Worm (Caenorhabditis elegans) whole organism, L1 larva: ENCODE results near the gene ddp-1.

Source experiments
- alr-1 ChIP-seq: fragments of 200-800 bp; sonication (Bioruptor generic); optimal IDR thresholded peaks from 2 replicates; lab custom pipeline; 2018; ENCODE audit warnings: borderline replicate concordance, mild to moderate bottlenecking, missing genetic modification characterization, missing compliant biosample characterization
- ama-1 ChIP-seq: fragments of 150-350 bp; optimal IDR thresholded peaks from 2 replicates; lab custom pipeline; 2014
- blmp-1 ChIP-seq: fragments of 150-350 bp; optimal IDR thresholded peaks from 2 replicates; lab custom pipeline; 2014; ENCODE audit warnings: missing biosample characterization, missing genetic modification characterization
- ceh-8 ChIP-seq: fragments of 200-800 bp; sonication (Bioruptor generic); optimal IDR thresholded peaks from 2 replicates; lab custom pipeline; 2018; ENCODE audit warnings: mild to moderate bottlenecking, missing genetic modification characterization, moderate library complexity, missing compliant biosample characterization
- ceh-82 ChIP-seq, 3 experiments: fragments of 150-350 bp in 1 of 3; sonication (generic microtip) in 2 of 3; optimal IDR thresholded peaks; 2 replicates each; lab custom pipeline; 2014 to 2017; ENCODE audit warnings: missing biosample characterization in 3 of 3, missing genetic modification characterization in 3 of 3
- dsc-1 ChIP-seq: sonication (generic microtip); optimal IDR thresholded peaks from 2 replicates; lab custom pipeline; 2016; ENCODE audit warnings: mild to moderate bottlenecking, missing genetic modification characterization, missing compliant biosample characterization
- egl-13 ChIP-seq: sonication (generic microtip); optimal IDR thresholded peaks from 2 replicates; lab custom pipeline; 2016; ENCODE audit warnings: missing genotype, missing genetic modification reagents, missing genetic modification characterization, missing compliant biosample characterization
- egl-27 ChIP-seq, 2 experiments: fragments of 150-350 bp in 1 of 2; sonication (generic microtip); optimal IDR thresholded peaks; 3 replicates each; lab custom pipeline; 2017 to 2018; ENCODE audit warnings: missing biosample characterization in 2 of 2, missing genetic modification characterization in 2 of 2, missing genetic modification reagents in 2 of 2
- ets-5 ChIP-seq: fragments of 200-800 bp; sonication (Bioruptor generic); IDR thresholded peaks from 2 replicates; pipeline ENCODE4 v1.3.6; 2022; ENCODE audit warnings: missing genetic modification characterization, missing compliant biosample characterization
- fkh-10 ChIP-seq: sonication (generic microtip); optimal IDR thresholded peaks from 2 replicates; lab custom pipeline; 2017; ENCODE audit warnings: missing biosample characterization, missing genetic modification reagents, missing genetic modification characterization
- fkh-4 ChIP-seq: sonication (generic microtip); optimal IDR thresholded peaks from 2 replicates; lab custom pipeline; 2016; ENCODE audit warnings: missing compliant biosample characterization, missing genetic modification characterization, borderline replicate concordance
- fkh-8 ChIP-seq: sonication (generic microtip); optimal IDR thresholded peaks from 2 replicates; lab custom pipeline; 2016; ENCODE audit warnings: mild to moderate bottlenecking, missing genetic modification characterization, missing compliant biosample characterization
- hlh-17 ChIP-seq: fragments of 200-800 bp; sonication (Bioruptor generic); optimal IDR thresholded peaks from 2 replicates; lab custom pipeline; 2018; ENCODE audit warnings: missing genetic modification characterization, mild to moderate bottlenecking, missing compliant biosample characterization, moderate library complexity, borderline replicate concordance
- hpl-2 ChIP-seq: fragments of 150-350 bp; optimal IDR thresholded peaks from 2 replicates; lab custom pipeline; 2014; ENCODE audit warnings: missing biosample characterization, missing genetic modification reagents, missing genetic modification characterization
- lin-13 ChIP-seq: fragments of 150-350 bp; optimal IDR thresholded peaks from 2 replicates; lab custom pipeline; 2014; ENCODE audit warnings: missing biosample characterization, missing genetic modification reagents, missing genetic modification characterization
- lin-14 ChIP-seq: fragments of 200-800 bp; sonication (Bioruptor generic); optimal IDR thresholded peaks from 2 replicates; lab custom pipeline; 2018; ENCODE audit warnings: mild to moderate bottlenecking, missing genetic modification characterization, moderate library complexity, missing compliant biosample characterization
- lin-35 ChIP-seq, 2 experiments: fragments of 150-350 bp; optimal IDR thresholded peaks; 2 replicates each; lab custom pipeline; 2014; ENCODE audit warnings: missing biosample characterization in 2 of 2, missing genetic modification characterization in 2 of 2, missing genetic modification reagents in 2 of 2
- lin-39 ChIP-seq: fragments of 150-350 bp; optimal IDR thresholded peaks from 2 replicates; lab custom pipeline; 2014; ENCODE audit warnings: missing biosample characterization, missing genetic modification reagents, missing genetic modification characterization
- lsy-2 ChIP-seq, 2 experiments: fragments of 150-350 bp; optimal IDR thresholded peaks; 2 replicates each; lab custom pipeline; 2014; ENCODE audit warnings: missing biosample characterization in 2 of 2, missing genetic modification characterization in 2 of 2
- mdl-1 ChIP-seq, 2 experiments: fragments of 150-350 bp; optimal IDR thresholded peaks; 2 replicates each; lab custom pipeline; 2014 to 2017; ENCODE audit warnings: missing biosample characterization in 2 of 2, missing genetic modification characterization in 2 of 2, inconsistent platforms in 1 of 2
- mef-2 ChIP-seq: fragments of 150-350 bp; optimal IDR thresholded peaks from 2 replicates; lab custom pipeline; 2014; ENCODE audit warnings: missing biosample characterization, missing genetic modification characterization
- nhr-12 ChIP-seq: sonication (generic microtip); optimal IDR thresholded peaks from 2 replicates; lab custom pipeline; 2017; ENCODE audit warnings: missing biosample characterization, missing genetic modification characterization
- nhr-19 ChIP-seq: fragments of 200-800 bp; sonication (Bioruptor generic); conservative IDR thresholded peaks from 2 replicates; pipeline ENCODE4 v1.3.6; 2022; ENCODE audit warnings: missing genetic modification characterization, missing compliant biosample characterization
- nhr-237 ChIP-seq: fragments of 150-350 bp; optimal IDR thresholded peaks from 2 replicates; lab custom pipeline; 2014; ENCODE audit warnings: missing biosample characterization, missing genetic modification characterization
- nhr-85 ChIP-seq: sonication (generic microtip); peaks from one replicate; lab custom pipeline; 2016; ENCODE audit warnings: missing genetic modification characterization, inconsistent platforms, missing compliant biosample characterization
- pax-3 ChIP-seq: fragments of 200-800 bp; sonication (Bioruptor generic); optimal IDR thresholded peaks from 2 replicates; lab custom pipeline; 2018; ENCODE audit warnings: mild to moderate bottlenecking, missing genetic modification characterization, moderate library complexity, missing compliant biosample characterization
- snpc-4 ChIP-seq: fragments of 150-350 bp; optimal IDR thresholded peaks from 2 replicates; lab custom pipeline; 2014; ENCODE audit warnings: missing biosample characterization, missing genetic modification characterization
- snu-23 ChIP-seq: sonication (generic microtip); optimal IDR thresholded peaks from 2 replicates; lab custom pipeline; 2016; ENCODE audit warnings: missing genetic modification characterization, missing compliant biosample characterization
- tlp-1 ChIP-seq: fragments of 150-350 bp; optimal IDR thresholded peaks from 2 replicates; lab custom pipeline; 2014; ENCODE audit warnings: missing biosample characterization, missing genetic modification characterization
- unc-130 ChIP-seq: fragments of 150-350 bp; optimal IDR thresholded peaks from 2 replicates; lab custom pipeline; 2017; ENCODE audit warnings: missing biosample characterization, missing genetic modification characterization, inconsistent platforms
- unc-30 ChIP-seq: sonication (generic microtip); optimal IDR thresholded peaks from 2 replicates; lab custom pipeline; 2017; ENCODE audit warnings: missing biosample characterization, missing genetic modification characterization
- unc-62 ChIP-seq: fragments of 150-350 bp; optimal IDR thresholded peaks from 2 replicates; lab custom pipeline; 2014; ENCODE audit warnings: missing biosample characterization, missing genetic modification reagents, missing genetic modification characterization
- unc-86 ChIP-seq: sonication (generic microtip); optimal IDR thresholded peaks from 2 replicates; lab custom pipeline; 2016; ENCODE audit warnings: missing genetic modification characterization, missing compliant biosample characterization
- unc-98 ChIP-seq: fragments of 200-800 bp; sonication (Bioruptor generic); IDR thresholded peaks from 2 replicates; pipeline ENCODE4 v1.3.6; 2022; ENCODE audit warnings: missing genetic modification characterization, missing compliant biosample characterization
- xbp-1 ChIP-seq: sonication (generic microtip); optimal IDR thresholded peaks from 2 replicates; lab custom pipeline; 2016; ENCODE audit warnings: missing genetic modification characterization, missing compliant biosample characterization
- zag-1 ChIP-seq: fragments of 150-350 bp; optimal IDR thresholded peaks from 2 replicates; lab custom pipeline; 2014; ENCODE audit warnings: missing biosample characterization, missing genetic modification characterization
- ztf-11 ChIP-seq, 2 experiments: sonication (generic microtip); optimal IDR thresholded peaks; 2 replicates each; lab custom pipeline; 2016 to 2017; ENCODE audit warnings: missing genetic modification characterization in 2 of 2, missing biosample characterization in 1 of 2, missing compliant biosample characterization in 1 of 2

ddp-1 gene

ce11 chrIII:1886914-1887313, 27.2 kb downstream of the ddp-1 start:
- no peak for TF ChIP-seq xbp-1 (tag; lab: Kevin White, UChicago)
- no peak for TF ChIP-seq lin-14 (GFP tag; lab: Kevin White, UChicago)
- no peak for TF ChIP-seq unc-130 (tag; lab: Kevin White, UChicago)

- TF ChIP-seq fkh-4 (tag; lab: Kevin White, UChicago), result no peak
- TF ChIP-seq pax-3 (tag; lab: Kevin White, UChicago), result no peak
- TF ChIP-seq lsy-2 (tag; optimal IDR thresholded peaks at IDR 0.05; lab: Kevin White, UChicago), result no peak
- TF ChIP-seq ceh-82 (tag; optimal IDR thresholded peaks at IDR 0.05; lab: Kevin White, UChicago), result no peak
- no peak for TF ChIP-seq alr-1
- no peak for TF ChIP-seq lin-14 (GFP tag; lab: Kevin White, UChicago)
- no peak for TF ChIP-seq nhr-237 (tag; lab: Kevin White, UChicago)
- no peak for TF ChIP-seq snu-23 (GFP tag; lab: Kevin White, UChicago)
- no peak for TF ChIP-seq tlp-1
- TF ChIP-seq zag-1 (tag; lab: Kevin White, UChicago), result no peak
- no peak for TF ChIP-seq ceh-8
- TF ChIP-seq, all 84 proteins: peak for 0
These were observed 27.7 kb downstream of the ddp-1 start, which contains the start of gene B0524.3 for ce11 chrIII:1887354-1887753. Gene B0524.3, plus strand, starts transcription at chrIII:1887654.

ce11 chrIII:1893405-1893804, 33.7 kb downstream of the ddp-1 start:
- TF ChIP-seq nhr-85 (tag; lab: Kevin White, UChicago), result peak; percentile 50
- no peak for TF ChIP-seq ama-1 (lab: Kevin White, UChicago)

ce11 chrIII:1893851-1894250, 34.2 kb downstream of the ddp-1 start, which contains the start of the genes B0524.5 and B0524.2:
Gene B0524.5, minus strand, starts transcription at chrIII:1893890.
Gene B0524.2, plus strand, starts transcription at chrIII:1894057.
- TF ChIP-seq hpl-2 (no peak), fkh-10 (GFP tag; lab: Kevin White, UChicago) (no peak), lin-39 (tag; lab: Kevin White, UChicago) (no peak), mdl-1 (tag; optimal IDR thresholded peaks at IDR 0.05; lab: Kevin White, UChicago) (no peak), nhr-12 (no peak), blmp-1 (no peak), mef-2 (no peak), ztf-11 (tag; optimal IDR thresholded peaks at IDR 0.05; lab: Kevin White, UChicago) (no peak), hlh-17 (GFP tag; lab: Kevin White, UChicago) (no peak), alr-1 (no peak), unc-98 (GFP tag; lab: Robert Waterston, UW) (no peak), egl-13 (tag; lab: Kevin White, UChicago) (no peak), nhr-85 (tag; lab: Kevin White, UChicago) (no peak), ama-1 (lab: Kevin White, UChicago) (no peak), nhr-19 (no peak), lin-14 (GFP tag; lab: Kevin White, UChicago) (no peak), lin-35 (GFP tag; optimal IDR thresholded peaks at IDR 0.05; lab: Kevin White, UChicago) (no peak), fkh-8 (no peak), unc-86 (tag; lab: Kevin White, UChicago) (no peak)

- TF ChIP-seq lsy-2 (tag; optimal IDR thresholded peaks at IDR 0.05; lab: Kevin White, UChicago), result peak; percentile 1 to 21
These were observed 40.7 kb downstream of the ddp-1 start for ce11 chrIII:1900406-1900805.

- TF ChIP-seq egl-27 (tag; optimal IDR thresholded peaks at IDR 0.05; lab: Kevin White, UChicago) (no peak), dsc-1 (tag; lab: Kevin White, UChicago) (no peak), unc-30 (tag; lab: Kevin White, UChicago) (no peak), alr-1 (no peak), lin-13 (GFP tag; lab: Kevin White, UChicago) (no peak), unc-62 (GFP tag; lab: Kevin White, UChicago) (no peak), ets-5 (GFP tag; lab: Robert Waterston, UW) (no peak), mdl-1 (tag; optimal IDR thresholded peaks at IDR 0.05; lab: Kevin White, UChicago) (no peak), snpc-4 (tag; lab: Kevin White, UChicago) (no peak)
- TF ChIP-seq, all 84 proteins: peak for 0
These were observed 44.3 kb downstream of the ddp-1 start for ce11 chrIII:1903966-1904365.
